Fruit fly (Drosophila melanogaster) whole organism, embryonic: ENCODE measurements around the gene CecB.

ENCODE experiments used
- CG10979 ChIP-seq: fragments of 200-800 bp; sonication (Bioruptor generic); optimal IDR thresholded peaks from 2 replicates; lab custom pipeline; 2018; ENCODE audit warnings: missing biosample characterization, mild to moderate bottlenecking, missing genetic modification characterization, moderate library complexity
- CG11504 ChIP-seq: fragments of 200-800 bp; sonication (Bioruptor generic); optimal IDR thresholded peaks from 3 replicates; lab custom pipeline; 2019; ENCODE audit warnings: missing biosample characterization, mild to moderate bottlenecking, missing genetic modification characterization, moderate library complexity
- CG11696 ChIP-seq: fragments of 200-800 bp; sonication (Bioruptor generic); IDR thresholded peaks from 2 replicates; pipeline ENCODE4 v1.3.6; 2022; ENCODE audit warnings: missing biosample characterization, missing genetic modification characterization
- CG12659 ChIP-seq: fragments of 200-800 bp; sonication (Bioruptor generic); optimal IDR thresholded peaks from 3 replicates; lab custom pipeline; 2017; ENCODE audit warnings: mild to moderate bottlenecking, missing biosample characterization, missing genetic modification reagents, missing genetic modification characterization
- CG17328 ChIP-seq: fragments of 200-800 bp; sonication (Bioruptor generic); IDR thresholded peaks from 2 replicates; pipeline ENCODE4 v1.3.6; 2022; ENCODE audit warnings: missing biosample characterization, missing genetic modification characterization
- CG17361 ChIP-seq: fragments of 200-800 bp; sonication (Bioruptor generic); IDR thresholded peaks from 3 replicates; pipeline ENCODE4 v1.3.6; 2022; ENCODE audit warnings: missing biosample characterization, missing genetic modification characterization
- CG18262 ChIP-seq: fragments of 200-800 bp; optimal IDR thresholded peaks from 3 replicates; lab custom pipeline; 2019; ENCODE audit warnings: missing biosample characterization, mild to moderate bottlenecking, missing genetic modification characterization, moderate library complexity
- CG2712 ChIP-seq: fragments of 200-800 bp; optimal IDR thresholded peaks from 3 replicates; lab custom pipeline; 2019; ENCODE audit warnings: missing biosample characterization, mild to moderate bottlenecking, missing genetic modification characterization, moderate library complexity
- CG31441 ChIP-seq: fragments of 200-800 bp; sonication (Bioruptor generic); IDR thresholded peaks from 2 replicates; pipeline ENCODE4 v1.3.6; 2022; ENCODE audit warnings: missing biosample characterization, missing genetic modification characterization
- CG32772 ChIP-seq: fragments of 200-800 bp; sonication (Bioruptor generic); IDR thresholded peaks from 2 replicates; pipeline ENCODE4 v1.3.6; 2022; ENCODE audit warnings: missing biosample characterization, missing genetic modification characterization
- CG4404 ChIP-seq: fragments of 200-800 bp; sonication (Bioruptor generic); IDR thresholded peaks from 2 replicates; pipeline ENCODE4 v1.3.6; 2022; ENCODE audit warnings: missing biosample characterization, missing genetic modification characterization
- CG9215 ChIP-seq: fragments of 200-800 bp; sonication (Bioruptor generic); IDR thresholded peaks from 2 replicates; pipeline ENCODE4 v1.3.6; 2022; ENCODE audit warnings: missing biosample characterization, missing genetic modification characterization
- CG9609 ChIP-seq: fragments of 200-800 bp; sonication (Bioruptor generic); optimal IDR thresholded peaks from 3 replicates; lab custom pipeline; 2016; ENCODE audit warnings: missing biosample characterization, missing genetic modification characterization
- E2f1 ChIP-seq: fragments of 200-800 bp; sonication (Bioruptor generic); IDR thresholded peaks from 2 replicates; pipeline ENCODE4 v1.3.6; 2022; ENCODE audit warnings: missing biosample characterization, missing genetic modification characterization
- Hey ChIP-seq: fragments of 200-800 bp; sonication (Bioruptor generic); optimal IDR thresholded peaks from 3 replicates; lab custom pipeline; 2018; ENCODE audit warnings: missing biosample characterization, mild to moderate bottlenecking, missing genetic modification characterization
- Stat92E ChIP-seq, 3 experiments: fragments of >200 bp in 2 of 3; fragments of 200-800 bp in 1 of 3; sonication (Bioruptor generic) in 1 of 3; optimal IDR thresholded peaks; 2 replicates each; lab custom pipeline; 2017 to 2019; ENCODE audit warnings: missing biosample characterization in 3 of 3, missing genetic modification characterization in 3 of 3, mild to moderate bottlenecking in 1 of 3, moderate library complexity in 1 of 3
- Xrp1 ChIP-seq: fragments of 200-800 bp; sonication (Bioruptor generic); IDR thresholded peaks from 2 replicates; pipeline ENCODE4 v1.3.6; 2022; ENCODE audit warnings: missing biosample characterization, missing genetic modification characterization
- ab ChIP-seq: fragments of 200-800 bp; sonication (Bioruptor generic); optimal IDR thresholded peaks from 2 replicates; lab custom pipeline; 2016; ENCODE audit warnings: missing biosample characterization, missing genetic modification characterization
- bsh ChIP-seq, 2 experiments: fragments of 200-800 bp; sonication (Bioruptor generic); optimal IDR thresholded peaks; 2 replicates each; lab custom pipeline; 2017 to 2018; ENCODE audit warnings: mild to moderate bottlenecking in 2 of 2, missing biosample characterization in 2 of 2, missing genetic modification characterization in 2 of 2, moderate library complexity in 1 of 2
- ci ChIP-seq: fragments of 200-800 bp; sonication (Bioruptor generic); IDR thresholded peaks from 3 replicates; pipeline ENCODE4 v1.3.6; 2022; ENCODE audit warnings: missing biosample characterization, missing genetic modification characterization
- dmrt11E ChIP-seq: fragments of 200-800 bp; sonication (Bioruptor generic); optimal IDR thresholded peaks from 3 replicates; lab custom pipeline; 2018; ENCODE audit warnings: missing biosample characterization, mild to moderate bottlenecking, missing genetic modification characterization, moderate library complexity
- dysf ChIP-seq: fragments of 200-800 bp; sonication (Bioruptor generic); IDR thresholded peaks from 3 replicates; pipeline ENCODE4 v1.3.6; 2022; ENCODE audit warnings: missing biosample characterization, missing genetic modification characterization
- en ChIP-seq: fragments of 200-800 bp; sonication (Bioruptor generic); optimal IDR thresholded peaks from 2 replicates; lab custom pipeline; 2016; ENCODE audit warnings: missing biosample characterization, missing genetic modification characterization
- hkb ChIP-seq, 2 experiments: fragments of 200-800 bp in 1 of 2; fragments of >200 bp in 1 of 2; sonication (Bioruptor generic) in 1 of 2; IDR thresholded peaks in 1 of 2; optimal IDR thresholded peaks in 1 of 2; 2 replicates each; pipeline versions ENCODE4 v1.3.6 to Lab custom; 2017 to 2022; ENCODE audit warnings: missing biosample characterization in 1 of 2, missing genetic modification characterization in 1 of 2
- ind ChIP-seq: fragments of 200-800 bp; sonication (Bioruptor generic); optimal IDR thresholded peaks from 3 replicates; lab custom pipeline; 2016; ENCODE audit warnings: missing biosample characterization, missing genetic modification characterization
- jumu ChIP-seq: fragments of 200-800 bp; sonication (Bioruptor generic); optimal IDR thresholded peaks from 3 replicates; lab custom pipeline; 2016; ENCODE audit warnings: missing biosample characterization, missing genetic modification characterization
- lbe ChIP-seq: fragments of 200-800 bp; sonication (Bioruptor generic); optimal IDR thresholded peaks from 2 replicates; lab custom pipeline; 2016; ENCODE audit warnings: missing biosample characterization, mild to moderate bottlenecking, missing genetic modification characterization
- nmo ChIP-seq: fragments of 200-800 bp; sonication (Bioruptor generic); optimal IDR thresholded peaks from 2 replicates; lab custom pipeline; 2018; ENCODE audit warnings: missing biosample characterization, mild to moderate bottlenecking, missing genetic modification characterization, moderate library complexity
- phol ChIP-seq: fragments of 200-800 bp; sonication (Bioruptor generic); optimal IDR thresholded peaks from 3 replicates; lab custom pipeline; 2018; ENCODE audit warnings: missing biosample characterization, mild to moderate bottlenecking, missing genetic modification characterization, moderate library complexity
- prd ChIP-seq, 3 experiments: fragments of >200 bp in 2 of 3; fragments of 200-800 bp in 1 of 3; sonication (Bioruptor generic) in 1 of 3; optimal IDR thresholded peaks in 2 of 3; IDR thresholded peaks in 1 of 3; 2 replicates in 2 of 3; 3 replicates in 1 of 3; pipeline versions ENCODE4 v1.3.6 to Lab custom; 2017 to 2022; ENCODE audit warnings: missing biosample characterization in 1 of 3, missing genetic modification characterization in 1 of 3
- rib ChIP-seq: fragments of 200-800 bp; sonication (Bioruptor generic); IDR thresholded peaks from 2 replicates; pipeline ENCODE4 v1.3.6; 2022; ENCODE audit warnings: missing biosample characterization, missing genetic modification characterization
- sens ChIP-seq: fragments of 200-800 bp; sonication (Bioruptor generic); peaks from one replicate; lab custom pipeline; 2016; ENCODE audit warnings: missing biosample characterization, missing genetic modification characterization
- sqz ChIP-seq: fragments of 200-800 bp; sonication (Bioruptor generic); optimal IDR thresholded peaks from 3 replicates; lab custom pipeline; 2018; ENCODE audit warnings: missing biosample characterization, mild to moderate bottlenecking, missing genetic modification characterization
- sug ChIP-seq: fragments of 200-800 bp; optimal IDR thresholded peaks from 2 replicates; lab custom pipeline; 2019; ENCODE audit warnings: missing biosample characterization, mild to moderate bottlenecking, missing genetic modification characterization, moderate library complexity
- vvl ChIP-seq: fragments of 200-800 bp; sonication (Bioruptor generic); IDR thresholded peaks from 2 replicates; pipeline ENCODE4 v1.3.6; 2022; ENCODE audit warnings: missing biosample characterization, missing genetic modification characterization

CecB gene

DNA sequence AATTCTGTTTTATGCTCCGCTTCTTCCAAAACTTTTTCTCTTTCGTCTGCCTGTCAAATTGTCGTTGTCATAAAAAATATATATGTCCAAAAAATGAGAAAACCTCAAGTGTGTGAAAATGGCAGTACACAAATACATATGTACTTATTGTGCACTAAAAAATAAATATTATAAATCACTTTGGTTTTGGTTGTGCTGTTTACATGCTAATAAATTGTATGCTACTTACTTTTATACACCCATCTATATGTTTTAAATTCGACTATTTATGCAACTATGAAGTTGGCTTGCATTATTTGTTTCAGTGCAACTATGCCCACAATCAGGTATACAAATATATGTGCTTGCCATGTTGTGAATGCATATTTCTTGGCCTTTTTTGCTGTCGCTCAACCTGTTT lies 44.0 kb upstream of the CecB start (continued):
- no peak for TF ChIP-seq hkb (optimal IDR thresholded peaks at IDR 0.05; lab: Kevin White, UChicago)
- TF ChIP-seq hkb (GFP tag; IDR thresholded peaks at IDR 0.05; lab: Robert Waterston, UW), result no peak

DNA sequence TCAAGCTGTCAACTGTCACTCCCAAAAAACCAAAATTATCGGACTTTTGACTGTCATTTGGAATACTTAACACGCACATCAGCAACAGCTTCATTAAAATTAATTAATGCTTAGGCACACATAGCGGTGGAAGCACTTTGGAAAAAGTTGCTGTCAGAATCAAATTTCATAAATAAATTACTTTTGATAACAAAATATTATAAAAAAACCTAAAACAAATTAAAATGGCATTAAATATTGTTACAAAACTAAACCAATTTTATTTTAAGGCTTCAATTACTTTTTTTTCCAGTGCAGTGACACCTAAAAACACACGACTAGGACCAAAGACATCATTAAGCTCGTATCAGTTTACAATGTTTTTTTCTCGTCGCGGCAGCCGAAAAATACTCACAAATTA lies 42.6 kb upstream of the CecB start:
- 0 out of 3 replicates have a peak, but pooled peaks have one; percentile 21 for TF ChIP-seq ci (GFP tag; lab: Robert Waterston, UW)
- peak; percentile 73 for TF ChIP-seq sens (GFP tag; lab: Kevin White, UChicago)
- no peak for TF ChIP-seq CG9609 (GFP tag; lab: Kevin White, UChicago)
- TF ChIP-seq Hey (tag; lab: Kevin White, UChicago), result no peak
- TF ChIP-seq jumu (GFP tag; lab: Kevin White, UChicago), result no peak
- TF ChIP-seq lbe (GFP tag; lab: Kevin White, UChicago), result peak; percentile 7
- no peak for TF ChIP-seq ab
- TF ChIP-seq rib, result no peak
- no peak for TF ChIP-seq CG12659
- no peak for TF ChIP-seq ind (GFP tag; lab: Kevin White, UChicago)
- TF ChIP-seq prd (optimal IDR thresholded peaks at IDR 0.05; lab: Kevin White, UChicago), result no peak
- TF ChIP-seq prd (GFP tag; IDR thresholded peaks at IDR 0.05; lab: Robert Waterston, UW), result peak; percentile 41; the same call in 1 of the 3 replicates
- TF ChIP-seq CG18262 (tag; lab: Kevin White, UChicago), result peak; percentile 26
- peak; percentile 22 for TF ChIP-seq CG2712 (tag; lab: Kevin White, UChicago)
- TF ChIP-seq CG32772 (GFP tag; lab: Robert Waterston, UW), result 0 out of 2 replicates have a peak, but pooled peaks have one; percentile 21
- TF ChIP-seq CG11696 (GFP tag; lab: Robert Waterston, UW), result peak; percentile 36; the same call in 1 of the 2 replicates
- TF ChIP-seq CG9215 (GFP tag; lab: Robert Waterston, UW), result no peak
- peak in 1 of 2 experiments; percentile 14 for TF ChIP-seq bsh (GFP tag; optimal IDR thresholded peaks at IDR 0.05; lab: Kevin White, UChicago)
- 0 out of 3 replicates have a peak, but pooled peaks have one; percentile 5 for TF ChIP-seq dysf (GFP tag; lab: Robert Waterston, UW)
- no peak for TF ChIP-seq Stat92E (GFP tag; optimal IDR thresholded peaks at IDR 0.05; lab: Kevin White, UChicago)
- TF ChIP-seq dmrt11E (tag; lab: Kevin White, UChicago), result peak; percentile 30
- TF ChIP-seq nmo, result peak; percentile 6
- no peak for TF ChIP-seq sug
- TF ChIP-seq phol, result peak; percentile 19
- 0 out of 2 replicates have a peak, but pooled peaks have one; percentile 13 for TF ChIP-seq CG17328
- no peak for TF ChIP-seq CG4404 (GFP tag; lab: Robert Waterston, UW)
- TF ChIP-seq E2f1, result peak; percentile 27; the same call in 1 of the 2 replicates
- TF ChIP-seq sqz, result no peak
- TF ChIP-seq Xrp1 (GFP tag; lab: Robert Waterston, UW), result 0 out of 2 replicates have a peak, but pooled peaks have one; percentile 23
- peak; percentile 34; the same call in 1 of the 2 replicates for TF ChIP-seq vvl (GFP tag; lab: Robert Waterston, UW)
- TF ChIP-seq CG17361, result 0 out of 3 replicates have a peak, but pooled peaks have one; percentile 19
- no peak for TF ChIP-seq en (GFP tag; lab: Kevin White, UChicago)
- TF ChIP-seq CG11504 (tag; lab: Kevin White, UChicago), result peak; percentile 16
- TF ChIP-seq CG10979, result peak; percentile 7
- TF ChIP-seq CG31441 (GFP tag; lab: Robert Waterston, UW), result peak; percentile 31; the same call in 1 of the 2 replicates
- TF ChIP-seq hkb (optimal IDR thresholded peaks at IDR 0.05; lab: Kevin White, UChicago), result no peak
- 0 out of 2 replicates have a peak, but pooled peaks have one; percentile 13 for TF ChIP-seq hkb (GFP tag; IDR thresholded peaks at IDR 0.05; lab: Robert Waterston, UW)
